Worm (Caenorhabditis elegans): ENCODE results near the gene old-1.

The old-1 gene

DNA sequence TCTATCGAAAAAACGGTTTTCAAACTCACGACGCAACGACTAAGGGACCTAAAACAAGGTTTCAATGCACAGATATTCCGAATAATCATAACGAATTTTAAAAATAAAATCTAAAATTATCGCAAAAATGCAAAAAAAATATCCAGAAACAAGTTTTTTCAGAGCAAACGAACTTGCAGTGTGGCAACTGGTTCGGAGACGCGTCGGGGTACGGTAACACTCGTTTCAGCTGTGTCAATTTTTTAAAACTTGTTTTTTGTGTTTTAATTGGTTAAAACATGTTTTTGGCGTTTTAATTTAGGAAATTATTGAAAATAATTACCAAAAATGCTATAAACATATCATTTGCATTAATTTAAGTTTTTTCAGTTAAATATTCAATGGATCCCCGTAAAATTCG is 23.9 kb upstream of the old-1 start, which contains the start of gene C08H9.16 (continued):
- no peak for TF ChIP-seq egl-13 (tag; optimal IDR thresholded peaks at IDR 0.05)
- TF ChIP-seq vab-15 (tag; optimal IDR thresholded peaks at IDR 0.05), result no peak
- peak; percentile 24; the same call in 1 of the 2 replicates for TF ChIP-seq nhr-19 (GFP tag; conservative IDR thresholded peaks at IDR 0.05)
- TF ChIP-seq efl-3 (GFP tag; optimal IDR thresholded peaks at IDR 0.05), result no peak
- TF ChIP-seq tbx-2 (tag; optimal IDR thresholded peaks at IDR 0.05), result peak; percentile 31
- no peak for TF ChIP-seq ceh-63 (GFP tag; optimal IDR thresholded peaks at IDR 0.05)
- TF ChIP-seq lin-15B (tag; optimal IDR thresholded peaks at IDR 0.05), result peak; percentile 46
- peak; percentile 86 for TF ChIP-seq grh-1 (GFP tag; IDR thresholded peaks at IDR 0.05)
- TF ChIP-seq rnt-1 (tag; optimal IDR thresholded peaks at IDR 0.05), result peak; percentile 17

DNA sequence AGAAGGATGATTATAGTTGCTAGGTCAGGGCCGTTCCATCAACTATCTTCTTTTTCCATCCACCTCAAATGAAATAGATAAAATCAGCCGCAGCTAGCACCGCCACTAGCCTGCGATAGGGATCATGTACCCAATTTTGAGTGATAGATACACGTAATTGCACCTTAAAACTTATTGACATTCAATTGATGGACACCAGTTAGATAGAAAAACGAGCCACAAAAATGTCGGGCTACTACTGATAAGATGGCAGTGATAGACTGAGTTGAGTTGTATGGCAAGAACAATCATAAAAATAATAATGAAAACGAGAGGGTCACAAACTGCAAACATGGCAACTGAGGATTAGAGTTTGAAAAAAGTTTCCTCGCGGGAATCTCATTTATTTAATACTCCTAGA is 23.3 kb upstream of the old-1 start:
- TF ChIP-seq elt-2 (tag; optimal IDR thresholded peaks at IDR 0.05) (no peak), efl-1 (optimal IDR thresholded peaks at IDR 0.05) (no peak), efl-1 (GFP tag; optimal IDR thresholded peaks at IDR 0.05 in 1 of 2) (peak in 1 of 2 experiments; percentile 90), nhr-85 (tag) (peak; percentile 1)

DNA sequence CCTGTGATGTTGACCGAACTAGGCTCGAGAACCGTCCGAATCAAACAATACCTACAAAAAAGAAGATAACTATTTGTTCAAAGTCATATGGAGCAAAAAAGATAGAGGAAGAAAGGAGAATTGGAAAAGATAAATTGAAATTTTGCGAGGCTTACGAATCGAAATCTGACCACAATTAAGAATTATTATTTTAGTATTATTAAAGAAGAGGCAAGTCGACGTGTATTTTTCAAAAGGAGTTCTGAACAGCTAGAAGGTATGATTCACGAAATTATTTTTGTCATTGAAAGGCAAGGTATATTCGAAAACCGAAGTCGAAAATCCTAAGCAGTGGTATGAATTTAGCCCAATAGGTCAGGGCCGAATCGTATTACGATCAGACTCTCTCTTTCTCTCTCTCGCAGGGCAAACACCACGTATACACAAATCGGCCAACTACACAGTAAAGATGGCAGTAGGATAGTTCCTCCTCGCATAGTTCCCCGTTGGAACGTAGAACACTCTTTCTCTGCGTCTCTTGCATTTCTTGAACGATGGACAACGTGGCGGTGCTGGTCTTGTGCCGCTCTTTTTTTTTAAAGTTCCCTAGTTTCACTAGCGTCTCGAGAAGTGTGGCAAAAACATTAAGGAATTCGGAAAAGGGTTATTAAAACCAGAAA is 22.6 kb upstream of the old-1 start, which contains the start of gene vgln-1:
Gene vgln-1 (minus strand): TSS at position 51 of the 659 bp plus-strand sequence.
- TF ChIP-seq blmp-1 (tag; optimal IDR thresholded peaks at IDR 0.05), result peak; percentile 74
- TF ChIP-seq nhr-12 (tag; optimal IDR thresholded peaks at IDR 0.05), result no peak
- no peak for TF ChIP-seq isw-1 (GFP tag; IDR thresholded peaks at IDR 0.05)
- peak; percentile 59 for TF ChIP-seq lin-14 (GFP tag; optimal IDR thresholded peaks at IDR 0.05)
- no peak for TF ChIP-seq snu-23 (GFP tag; optimal IDR thresholded peaks at IDR 0.05)
- TF ChIP-seq unc-86 (tag; optimal IDR thresholded peaks at IDR 0.05), result no peak
- TF ChIP-seq sox-4 (tag; optimal IDR thresholded peaks at IDR 0.05), result no peak
- no peak for TF ChIP-seq sptf-1 (tag; optimal IDR thresholded peaks at IDR 0.05)
- no peak for TF ChIP-seq ceh-88 (GFP tag; IDR thresholded peaks at IDR 0.05)
- TF ChIP-seq lin-39 (tag; optimal IDR thresholded peaks at IDR 0.05), result no peak
- no peak for TF ChIP-seq snpc-4 (tag; optimal IDR thresholded peaks at IDR 0.05)
- TF ChIP-seq nhr-76 (tag; optimal IDR thresholded peaks at IDR 0.05), result no peak
- no peak for TF ChIP-seq C16A3.4 (tag; optimal IDR thresholded peaks at IDR 0.05)
- peak in 1 of 2 experiments; percentile 39 for TF ChIP-seq lsy-2 (tag; optimal IDR thresholded peaks at IDR 0.05)
- TF ChIP-seq efl-1 (optimal IDR thresholded peaks at IDR 0.05), result peak; percentile 5 to 23
- TF ChIP-seq efl-1 (GFP tag; optimal IDR thresholded peaks at IDR 0.05 in 1 of 2), result peak in 1 of 2 experiments; percentile 77
- no peak for TF ChIP-seq aha-1 (tag; optimal IDR thresholded peaks at IDR 0.05)

DNA sequence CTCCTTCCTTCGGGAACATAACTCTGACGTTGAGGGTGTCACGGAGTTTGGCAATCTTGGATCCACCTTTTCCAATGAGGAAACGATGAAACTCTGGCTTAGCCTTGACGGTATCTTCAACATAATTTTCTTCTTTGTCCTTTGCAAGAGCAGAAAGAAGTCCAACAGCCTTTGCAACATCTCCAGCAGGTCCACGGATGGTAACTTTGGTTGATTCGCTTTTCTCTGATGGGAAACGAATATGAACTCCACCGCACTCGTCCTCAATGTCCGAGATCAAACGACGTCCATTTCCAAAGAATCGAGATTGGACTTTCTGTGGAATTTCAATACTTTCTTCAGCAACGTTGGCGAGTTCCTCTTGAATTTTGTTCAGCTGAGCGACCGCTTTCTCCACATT is 20.0 kb upstream of the old-1 start:
- TF ChIP-seq jun-1 (tag; optimal IDR thresholded peaks at IDR 0.05) (no peak), mef-2 (tag; optimal IDR thresholded peaks at IDR 0.05) (no peak)

- no peak for TF ChIP-seq ets-5 (GFP tag; IDR thresholded peaks at IDR 0.05)
- TF ChIP-seq dpl-1 (GFP tag; optimal IDR thresholded peaks at IDR 0.05), result no peak
- no peak for TF ChIP-seq skn-1 (tag; optimal IDR thresholded peaks at IDR 0.05)
- no peak for TF ChIP-seq vab-15 (tag; optimal IDR thresholded peaks at IDR 0.05)
- TF ChIP-seq tbx-2 (tag; optimal IDR thresholded peaks at IDR 0.05), result no peak
- TF ChIP-seq hlh-4 (tag; optimal IDR thresholded peaks at IDR 0.05), result no peak
- TF ChIP-seq fkh-8 (tag; optimal IDR thresholded peaks at IDR 0.05), result no peak
Measured at ce11 chrII:9886216-9886615, 17.7 kb upstream of the old-1 start, which contains the start of gene algn-8. algn-8 (minus strand) TSS chrII:9886442.

Measured in whole organism, L1 larva.